Worm (Caenorhabditis elegans) whole organism, L4/young adult: Measurements from ENCODE around the gene unc-5.
"Not testable (repeated sequence)": the region's sequence is repeated elsewhere in the genome, so short reads cannot be mapped to it uniquely, and the experiment has no call there.

ENCODE experiments used
- W03F9.2 ChIP-seq: fragments of 150-350 bp; optimal IDR thresholded peaks from 2 replicates; lab custom pipeline; 2014; ENCODE audit warnings: missing biosample characterization, missing genetic modification characterization
- dao-5 ChIP-seq: sonication (generic microtip); optimal IDR thresholded peaks from 2 replicates; lab custom pipeline; 2016; ENCODE audit warnings: missing genotype, missing genetic modification characterization, moderate library complexity, missing compliant biosample characterization
- him-1 ChIP-seq: sonication (generic microtip); optimal IDR thresholded peaks from 2 replicates; lab custom pipeline; 2016; ENCODE audit warnings: missing genotype, missing genetic modification reagents, missing genetic modification characterization, missing compliant biosample characterization

The unc-5 gene

ce11 chrIV:5455999-5456398, 72.1 kb downstream of the unc-5 start, which contains the start of gene Y4C6A.3:
Gene Y4C6A.3, minus strand, starts transcription at chrIV:5456099.
- TF ChIP-seq him-1, W03F9.2, dao-5 (tag; lab: Kevin White, UChicago): not testable (repeated sequence)

ce11 chrIV:5452667-5453066, 75.5 kb downstream of the unc-5 start, which contains the start of gene Y4C6A.4:
Gene Y4C6A.4, plus strand, starts transcription at chrIV:5452967.
- TF ChIP-seq dao-5 (tag; lab: Kevin White, UChicago) (no peak), W03F9.2 (tag; lab: Kevin White, UChicago) (no peak), him-1 (tag; lab: Kevin White, UChicago) (no peak)
